Fruit fly (Drosophila melanogaster) whole organism, embryonic: ENCODE data around the gene CG2187.

Source experiments
- Antp ChIP-seq: fragments of 200-800 bp; sonication (Bioruptor generic); optimal IDR thresholded peaks from 3 replicates; lab custom pipeline; 2016; ENCODE audit warnings: missing biosample characterization, missing genetic modification characterization
- BEAF-32 ChIP-seq: fragments of 200-800 bp; sonication (Bioruptor generic); optimal IDR thresholded peaks from 3 replicates; lab custom pipeline; 2017; ENCODE audit warnings: missing biosample characterization, missing genetic modification characterization, mild to moderate bottlenecking, moderate library complexity, missing genetic modification reagents
- CG10267 ChIP-seq: fragments of 200-800 bp; sonication (Bioruptor generic); optimal IDR thresholded peaks from 2 replicates; lab custom pipeline; 2018; ENCODE audit warnings: missing biosample characterization, mild to moderate bottlenecking, missing genetic modification characterization, moderate library complexity
- CG10543 ChIP-seq: fragments of 200-800 bp; sonication (Bioruptor generic); optimal IDR thresholded peaks from 3 replicates; lab custom pipeline; 2017; ENCODE audit warnings: missing biosample characterization, mild to moderate bottlenecking, missing genetic modification characterization, moderate library complexity
- CG13287 ChIP-seq: fragments of 200-800 bp; sonication (Bioruptor generic); IDR thresholded peaks from 2 replicates; pipeline ENCODE4 v1.3.6; 2022; ENCODE audit warnings: missing biosample characterization, missing genetic modification characterization; ENCODE audit not compliant: partially characterized antibody
- CG14441 ChIP-seq: fragments of 200-800 bp; sonication (Bioruptor generic); IDR thresholded peaks from 2 replicates; pipeline ENCODE4 v1.3.6; 2022; ENCODE audit warnings: missing biosample characterization, missing genetic modification characterization
- CG14667 ChIP-seq: fragments of 200-800 bp; sonication (Bioruptor generic); IDR thresholded peaks from 2 replicates; pipeline ENCODE4 v1.3.6; 2022; ENCODE audit warnings: missing biosample characterization, missing genetic modification characterization
- CG17612 ChIP-seq: fragments of 200-800 bp; sonication (Bioruptor generic); IDR thresholded peaks from 2 replicates; pipeline ENCODE4 v1.3.6; 2022; ENCODE audit warnings: missing biosample characterization, missing genetic modification characterization
- CG30431 ChIP-seq: fragments of 200-800 bp; sonication (Bioruptor generic); optimal IDR thresholded peaks from 2 replicates; lab custom pipeline; 2017; ENCODE audit warnings: missing biosample characterization, missing genetic modification characterization
- CG3726 ChIP-seq: fragments of 200-800 bp; sonication (Bioruptor generic); IDR thresholded peaks from 3 replicates; pipeline ENCODE4, ENCODE4 v1.3.6; 2022; ENCODE audit warnings: missing biosample characterization, missing genetic modification characterization
- CG4404 ChIP-seq: fragments of 200-800 bp; sonication (Bioruptor generic); IDR thresholded peaks from 2 replicates; pipeline ENCODE4 v1.3.6; 2022; ENCODE audit warnings: missing biosample characterization, missing genetic modification characterization
- CG6854 ChIP-seq: fragments of 200-800 bp; sonication (Bioruptor generic); optimal IDR thresholded peaks from 3 replicates; lab custom pipeline; 2017; ENCODE audit warnings: missing biosample characterization, mild to moderate bottlenecking, missing genetic modification characterization
- CG7556 ChIP-seq: fragments of 200-800 bp; sonication (Bioruptor generic); optimal IDR thresholded peaks from 2 replicates; lab custom pipeline; 2017; ENCODE audit warnings: missing biosample characterization, mild to moderate bottlenecking, missing genetic modification characterization
- CG8089 ChIP-seq: fragments of 200-800 bp; sonication (Bioruptor generic); optimal IDR thresholded peaks from 3 replicates; lab custom pipeline; 2016; ENCODE audit warnings: missing biosample characterization, missing genetic modification characterization
- CG9932 ChIP-seq: fragments of 200-800 bp; sonication (Bioruptor generic); IDR thresholded peaks from 2 replicates; pipeline ENCODE4 v1.3.6; 2022; ENCODE audit warnings: missing biosample characterization, missing genetic modification characterization
- Doc3 ChIP-seq: fragments of 200-800 bp; sonication (Bioruptor generic); IDR thresholded peaks from 3 replicates; pipeline ENCODE4 v1.3.6; 2022; ENCODE audit warnings: missing biosample characterization, missing genetic modification characterization; ENCODE audit not compliant: partially characterized antibody
- Fer2 ChIP-seq: fragments of 200-800 bp; sonication (Bioruptor generic); optimal IDR thresholded peaks from 2 replicates; lab custom pipeline; 2018; ENCODE audit warnings: missing biosample characterization, mild to moderate bottlenecking, missing genetic modification characterization, moderate library complexity
- HLHmδ ChIP-seq: fragments of 200-800 bp; sonication (Bioruptor generic); optimal IDR thresholded peaks from 2 replicates; lab custom pipeline; 2018; ENCODE audit warnings: missing biosample characterization, mild to moderate bottlenecking, missing genetic modification characterization, moderate library complexity
- Meics ChIP-seq: fragments of 200-800 bp; sonication (Bioruptor generic); optimal IDR thresholded peaks from 2 replicates; lab custom pipeline; 2017; ENCODE audit warnings: missing biosample characterization, mild to moderate bottlenecking, missing genetic modification characterization
- Nf-YB ChIP-seq: fragments of 200-800 bp; sonication (Bioruptor generic); optimal IDR thresholded peaks from 3 replicates; lab custom pipeline; 2019; ENCODE audit warnings: missing biosample characterization, mild to moderate bottlenecking, missing genetic modification characterization, moderate library complexity
- Oli ChIP-seq: fragments of 200-800 bp; sonication (Bioruptor generic); optimal IDR thresholded peaks from 2 replicates; lab custom pipeline; 2018; ENCODE audit warnings: missing biosample characterization, mild to moderate bottlenecking, missing genetic modification characterization, moderate library complexity
- ara ChIP-seq: fragments of 200-800 bp; sonication (Bioruptor generic); IDR thresholded peaks from 2 replicates; pipeline ENCODE4 v1.3.6; 2022; ENCODE audit warnings: missing biosample characterization, missing genetic modification characterization
- ase ChIP-seq: fragments of 200-800 bp; sonication (Bioruptor generic); IDR thresholded peaks from 3 replicates; pipeline ENCODE4 v1.3.6; 2022; ENCODE audit warnings: missing biosample characterization, missing genetic modification characterization
- bcd ChIP-seq: fragments of 200-800 bp; sonication (Bioruptor generic); optimal IDR thresholded peaks from 2 replicates; lab custom pipeline; 2017; ENCODE audit warnings: missing biosample characterization, mild to moderate bottlenecking, missing genetic modification characterization
- chinmo ChIP-seq: fragments of 200-800 bp; sonication (Bioruptor generic); IDR thresholded peaks from 4 replicates; pipeline ENCODE4 v1.3.6; 2022; ENCODE audit warnings: missing biosample characterization, missing genetic modification characterization; ENCODE audit not compliant: partially characterized antibody
- corto ChIP-seq: fragments of 200-800 bp; sonication (Bioruptor generic); optimal IDR thresholded peaks from 2 replicates; lab custom pipeline; 2016; ENCODE audit warnings: missing biosample characterization, mild to moderate bottlenecking, missing genetic modification characterization, moderate library complexity
- crp ChIP-seq, 2 experiments: fragments of 200-800 bp; sonication (Bioruptor generic); optimal IDR thresholded peaks; 2 replicates in 1 of 2; 3 replicates in 1 of 2; lab custom pipeline; 2017; ENCODE audit warnings: missing biosample characterization in 2 of 2, missing genetic modification characterization in 2 of 2, mild to moderate bottlenecking in 1 of 2, moderate library complexity in 1 of 2
- en ChIP-seq: fragments of 200-800 bp; sonication (Bioruptor generic); optimal IDR thresholded peaks from 2 replicates; lab custom pipeline; 2016; ENCODE audit warnings: missing biosample characterization, missing genetic modification characterization
- exex ChIP-seq: fragments of 200-800 bp; sonication (Bioruptor generic); optimal IDR thresholded peaks from 4 replicates; lab custom pipeline; 2018; ENCODE audit warnings: missing biosample characterization, mild to moderate bottlenecking, missing genetic modification characterization, moderate library complexity
- gfzf ChIP-seq: fragments of 200-800 bp; sonication (Bioruptor generic); optimal IDR thresholded peaks from 2 replicates; lab custom pipeline; 2016; ENCODE audit warnings: missing biosample characterization, mild to moderate bottlenecking, missing genetic modification characterization, moderate library complexity
- grau ChIP-seq: fragments of 200-800 bp; optimal IDR thresholded peaks from 3 replicates; lab custom pipeline; 2019; ENCODE audit warnings: missing biosample characterization, mild to moderate bottlenecking, missing genetic modification characterization, moderate library complexity
- lbe ChIP-seq: fragments of 200-800 bp; sonication (Bioruptor generic); optimal IDR thresholded peaks from 2 replicates; lab custom pipeline; 2016; ENCODE audit warnings: missing biosample characterization, mild to moderate bottlenecking, missing genetic modification characterization
- lmd ChIP-seq: fragments of 200-800 bp; sonication (Bioruptor generic); IDR thresholded peaks from 2 replicates; pipeline ENCODE4 v1.3.6; 2022; ENCODE audit warnings: missing biosample characterization, missing genetic modification characterization
- nmo ChIP-seq: fragments of 200-800 bp; sonication (Bioruptor generic); optimal IDR thresholded peaks from 2 replicates; lab custom pipeline; 2018; ENCODE audit warnings: missing biosample characterization, mild to moderate bottlenecking, missing genetic modification characterization, moderate library complexity
- oc ChIP-seq: fragments of 200-800 bp; sonication (Bioruptor generic); optimal IDR thresholded peaks from 2 replicates; lab custom pipeline; 2018; ENCODE audit warnings: missing biosample characterization, mild to moderate bottlenecking, missing genetic modification characterization, moderate library complexity
- ro ChIP-seq: fragments of 200-800 bp; sonication (Bioruptor generic); IDR thresholded peaks from 2 replicates; pipeline ENCODE4 v1.3.6; 2022; ENCODE audit warnings: missing biosample characterization, missing genetic modification characterization
- shn ChIP-seq: fragments of 200-800 bp; sonication (Bioruptor generic); optimal IDR thresholded peaks from 3 replicates; lab custom pipeline; 2016; ENCODE audit warnings: missing biosample characterization, missing genetic modification characterization
- sim ChIP-seq: fragments of 200-800 bp; sonication (Bioruptor generic); IDR thresholded peaks from 2 replicates; pipeline ENCODE4 v1.3.6; 2022; ENCODE audit warnings: missing biosample characterization, missing genetic modification characterization
- slbo ChIP-seq: fragments of 200-800 bp; sonication (Bioruptor generic); IDR thresholded peaks from 2 replicates; pipeline ENCODE4 v1.3.6; 2022; ENCODE audit warnings: missing biosample characterization, missing genetic modification characterization
- sna ChIP-seq: fragments of 200-800 bp; sonication (Bioruptor generic); IDR thresholded peaks from 2 replicates; pipeline ENCODE4 v1.3.6; 2022; ENCODE audit warnings: missing biosample characterization, missing genetic modification characterization; ENCODE audit not compliant: partially characterized antibody
- sr ChIP-seq: fragments of 200-800 bp; sonication (Bioruptor generic); IDR thresholded peaks from 3 replicates; pipeline ENCODE4 v1.3.6; 2022; ENCODE audit warnings: missing biosample characterization, missing genetic modification characterization
- stwl ChIP-seq: fragments of 200-800 bp; sonication (Bioruptor generic); optimal IDR thresholded peaks from 3 replicates; lab custom pipeline; 2018; ENCODE audit warnings: missing biosample characterization, mild to moderate bottlenecking, missing genetic modification characterization, moderate library complexity
- tio ChIP-seq: fragments of 200-800 bp; sonication (Bioruptor generic); optimal IDR thresholded peaks from 2 replicates; lab custom pipeline; 2017; ENCODE audit warnings: missing biosample characterization, missing genetic modification characterization, inconsistent platforms
- trh ChIP-seq: fragments of 200-800 bp; sonication (Bioruptor generic); optimal IDR thresholded peaks from 2 replicates; lab custom pipeline; 2016; ENCODE audit warnings: missing biosample characterization, missing genetic modification characterization
- twi ChIP-seq: fragments of 200-800 bp; optimal IDR thresholded peaks from 2 replicates; lab custom pipeline; 2019; ENCODE audit warnings: missing biosample characterization, mild to moderate bottlenecking, missing genetic modification characterization, moderate library complexity
- tx ChIP-seq: fragments of 200-800 bp; sonication (Bioruptor generic); optimal IDR thresholded peaks from 2 replicates; lab custom pipeline; 2016; ENCODE audit warnings: missing biosample characterization, missing genetic modification characterization
- vvl ChIP-seq: fragments of 200-800 bp; sonication (Bioruptor generic); IDR thresholded peaks from 2 replicates; pipeline ENCODE4 v1.3.6; 2022; ENCODE audit warnings: missing biosample characterization, missing genetic modification characterization
- z ChIP-seq: fragments of 200-800 bp; sonication (Bioruptor generic); IDR thresholded peaks from 3 replicates; pipeline ENCODE4 v1.3.6; 2022; ENCODE audit warnings: missing biosample characterization, missing genetic modification characterization
- zen ChIP-seq: fragments of 200-800 bp; sonication (Bioruptor generic); optimal IDR thresholded peaks from 3 replicates; lab custom pipeline; 2018; ENCODE audit warnings: missing biosample characterization, mild to moderate bottlenecking, missing genetic modification characterization, moderate library complexity
- zfh2 ChIP-seq: fragments of 200-800 bp; sonication (Bioruptor generic); optimal IDR thresholded peaks from 2 replicates; lab custom pipeline; 2016; ENCODE audit warnings: missing biosample characterization, missing genetic modification characterization

Gene CG2187

dm6 chr3R:31805228-31805738 lies 46.8 kb upstream of the CG2187 start, which contains the start of the genes CG42233 and CG1971 (continued):
- TF ChIP-seq CG17612 (GFP tag; lab: Robert Waterston, UW) (no peak), sim (GFP tag; lab: Robert Waterston, UW) (no peak), ro (GFP tag; lab: Robert Waterston, UW) (no peak), grau (no peak), corto (GFP tag; lab: Kevin White, UChicago) (no peak), ase (GFP tag; lab: Robert Waterston, UW) (peak; percentile 36; the same call in 1 of the 3 replicates), CG14441 (peak; percentile 52; the same call in 1 of the 2 replicates), CG30431 (no peak), HLHmδ (GFP tag; lab: Kevin White, UChicago) (no peak), chinmo (GFP tag; lab: Robert Waterston, UW) (no peak), CG3726 (no peak), CG4404 (no peak), Meics (GFP tag; lab: Kevin White, UChicago) (no peak), CG6854 (GFP tag; lab: Kevin White, UChicago) (no peak), slbo (GFP tag; lab: Robert Waterston, UW) (peak; percentile 58), Nf-YB (GFP tag; lab: Kevin White, UChicago) (no peak), sna (GFP tag; lab: Robert Waterston, UW) (0 out of 2 replicates have a peak, but pooled peaks have one; percentile 39), tx (GFP tag; lab: Kevin White, UChicago) (peak; percentile 5), bcd (GFP tag; lab: Kevin White, UChicago) (no peak), ara (GFP tag; lab: Robert Waterston, UW) (no peak), CG14667 (GFP tag; lab: Robert Waterston, UW) (no peak), Fer2 (tag; lab: Kevin White, UChicago) (no peak), trh (GFP tag; lab: Kevin White, UChicago) (no peak), CG10267 (tag; lab: Kevin White, UChicago) (no peak), CG7556 (no peak), nmo (GFP tag; lab: Kevin White, UChicago) (peak; percentile 41), exex (no peak), Antp (GFP tag; lab: Kevin White, UChicago) (peak; percentile 40), oc (tag; lab: Kevin White, UChicago) (no peak), zen (no peak), shn (GFP tag; lab: Kevin White, UChicago) (peak; percentile 28), sr (no peak), z (no peak), gfzf (peak; percentile 18), tio (GFP tag; lab: Kevin White, UChicago) (no peak), lmd (0 out of 2 replicates have a peak, but pooled peaks have one; percentile 23), BEAF-32 (GFP tag; lab: Kevin White, UChicago) (peak; percentile 16), lbe (GFP tag; lab: Kevin White, UChicago) (no peak), stwl (tag; lab: Kevin White, UChicago) (peak; percentile 5), zfh2 (peak; percentile 32), en (GFP tag; lab: Kevin White, UChicago) (no peak), Oli (tag; lab: Kevin White, UChicago) (peak; percentile 27), vvl (peak; percentile 60; the same call in 1 of the 2 replicates), CG8089 (GFP tag; lab: Kevin White, UChicago) (no peak), Doc3 (GFP tag; lab: Robert Waterston, UW) (0 out of 3 replicates have a peak, but pooled peaks have one; percentile 21), CG13287 (peak; percentile 61), CG9932 (GFP tag; lab: Robert Waterston, UW) (0 out of 2 replicates have a peak, but pooled peaks have one; percentile 31), twi (no peak), crp (GFP tag; optimal IDR thresholded peaks at IDR 0.05; lab: Kevin White, UChicago) (peak; percentile 20 to 85), CG10543 (GFP tag; lab: Kevin White, UChicago) (no peak)
